Worm (Caenorhabditis elegans) whole organism, L3 larva: ENCODE results near the gene C54C6.11.

Experiments
- ZK546.5 ChIP-seq: sonication (generic microtip); optimal IDR thresholded peaks from 2 replicates; lab custom pipeline; 2017; ENCODE audit warnings: missing biosample characterization, missing genetic modification characterization
- ceh-16 ChIP-seq: sonication (generic microtip); optimal IDR thresholded peaks from 2 replicates; lab custom pipeline; 2017; ENCODE audit warnings: missing biosample characterization, missing genetic modification characterization
- ceh-9 ChIP-seq: sonication (generic microtip); optimal IDR thresholded peaks from 2 replicates; lab custom pipeline; 2018; ENCODE audit warnings: missing biosample characterization, missing genetic modification characterization
- daf-12 ChIP-seq: fragments of 150-350 bp; optimal IDR thresholded peaks from 2 replicates; lab custom pipeline; 2014; ENCODE audit warnings: missing biosample characterization, missing genetic modification reagents, missing genetic modification characterization
- egl-27 ChIP-seq: sonication (generic microtip); optimal IDR thresholded peaks from 4 replicates; lab custom pipeline; 2017; ENCODE audit warnings: missing biosample characterization, missing genetic modification reagents, missing genetic modification characterization
- egl-5 ChIP-seq: fragments of 150-350 bp; optimal IDR thresholded peaks from 2 replicates; lab custom pipeline; 2017; ENCODE audit warnings: missing biosample characterization, missing genetic modification reagents, missing genetic modification characterization, inconsistent platforms
- elt-1 ChIP-seq: fragments of 150-350 bp; optimal IDR thresholded peaks from 2 replicates; lab custom pipeline; 2014; ENCODE audit warnings: missing biosample characterization, missing genetic modification characterization
- elt-2 ChIP-seq: sonication (generic microtip); optimal IDR thresholded peaks from 2 replicates; lab custom pipeline; 2016; ENCODE audit warnings: missing genetic modification reagents, mild to moderate bottlenecking, missing genetic modification characterization, missing compliant biosample characterization
- fkh-2 ChIP-seq: fragments of 150-350 bp; optimal IDR thresholded peaks from 2 replicates; lab custom pipeline; 2014; ENCODE audit warnings: missing biosample characterization, missing genetic modification reagents, missing genetic modification characterization
- fos-1 ChIP-seq: fragments of 150-350 bp; optimal IDR thresholded peaks from 2 replicates; lab custom pipeline; 2014; ENCODE audit warnings: missing biosample characterization, missing genetic modification characterization
- hmg-11 ChIP-seq: sonication (generic microtip); optimal IDR thresholded peaks from 2 replicates; lab custom pipeline; 2016; ENCODE audit warnings: missing genetic modification characterization, missing compliant biosample characterization
- jun-1 ChIP-seq: fragments of 150-350 bp; optimal IDR thresholded peaks from 2 replicates; lab custom pipeline; 2014; ENCODE audit warnings: missing biosample characterization, missing genetic modification reagents, missing genetic modification characterization
- lin-15B ChIP-seq: fragments of 150-350 bp; optimal IDR thresholded peaks from 2 replicates; lab custom pipeline; 2014; ENCODE audit warnings: missing biosample characterization, missing genetic modification characterization
- lin-39 ChIP-seq: fragments of 150-350 bp; optimal IDR thresholded peaks from 2 replicates; lab custom pipeline; 2018; ENCODE audit warnings: missing biosample characterization, missing genetic modification reagents, missing genetic modification characterization
- lsy-12 ChIP-seq: sonication (generic microtip); optimal IDR thresholded peaks from 2 replicates; lab custom pipeline; 2016; ENCODE audit warnings: mild to moderate bottlenecking, missing genetic modification characterization, missing compliant biosample characterization
- mdl-1 ChIP-seq: fragments of 150-350 bp; optimal IDR thresholded peaks from 2 replicates; lab custom pipeline; 2014; ENCODE audit warnings: missing biosample characterization, missing genetic modification characterization
- mml-1 ChIP-seq: fragments of 150-350 bp; sonication (generic microtip); optimal IDR thresholded peaks from 3 replicates; lab custom pipeline; 2014; ENCODE audit warnings: missing biosample characterization, missing genetic modification characterization
- nfya-1 ChIP-seq: sonication (generic microtip); optimal IDR thresholded peaks from 2 replicates; lab custom pipeline; 2017; ENCODE audit warnings: missing genetic modification characterization, mild to moderate bottlenecking, missing compliant biosample characterization, antibody characterized with exemption, moderate library complexity; ENCODE audit not compliant: insufficient read depth
- nhr-11 ChIP-seq: fragments of 150-350 bp; optimal IDR thresholded peaks from 2 replicates; lab custom pipeline; 2014; ENCODE audit warnings: missing biosample characterization, missing genetic modification characterization
- nhr-23 ChIP-seq: fragments of 150-350 bp; optimal IDR thresholded peaks from 2 replicates; lab custom pipeline; 2014; ENCODE audit warnings: missing biosample characterization, missing genetic modification reagents, missing genetic modification characterization
- nhr-237 ChIP-seq: fragments of 150-350 bp; optimal IDR thresholded peaks from 2 replicates; lab custom pipeline; 2014; ENCODE audit warnings: missing biosample characterization, missing genetic modification characterization
- nhr-25 ChIP-seq: sonication (generic microtip); optimal IDR thresholded peaks from 2 replicates; lab custom pipeline; 2017; ENCODE audit warnings: missing biosample characterization, missing genetic modification characterization
- nhr-28 ChIP-seq: fragments of 150-350 bp; optimal IDR thresholded peaks from 2 replicates; lab custom pipeline; 2014; ENCODE audit warnings: missing biosample characterization, missing genetic modification characterization
- nhr-43 ChIP-seq: sonication (generic microtip); optimal IDR thresholded peaks from 2 replicates; lab custom pipeline; 2016; ENCODE audit warnings: mild to moderate bottlenecking, missing genetic modification characterization, missing compliant biosample characterization; ENCODE audit not compliant: poor library complexity, severe bottlenecking
- pha-4 ChIP-seq: fragments of 150-350 bp; optimal IDR thresholded peaks from 2 replicates; lab custom pipeline; 2014; ENCODE audit warnings: missing biosample characterization, missing genetic modification reagents, missing genetic modification characterization
- pqm-1 ChIP-seq: fragments of 150-350 bp; optimal IDR thresholded peaks from 2 replicates; lab custom pipeline; 2017; ENCODE audit warnings: missing biosample characterization, missing genetic modification characterization, inconsistent platforms
- sea-2 ChIP-seq: fragments of 150-350 bp; sonication (generic microtip); optimal IDR thresholded peaks from 4 replicates; lab custom pipeline; 2014; ENCODE audit warnings: missing biosample characterization, missing genetic modification reagents, missing genetic modification characterization
- skn-1 ChIP-seq: fragments of 150-350 bp; optimal IDR thresholded peaks from 2 replicates; lab custom pipeline; 2014; ENCODE audit warnings: missing biosample characterization, missing genetic modification characterization
- snpc-4 ChIP-seq: fragments of 150-350 bp; optimal IDR thresholded peaks from 2 replicates; lab custom pipeline; 2014; ENCODE audit warnings: missing biosample characterization, missing genetic modification characterization
- unc-39 ChIP-seq: sonication (generic microtip); optimal IDR thresholded peaks from 4 replicates; lab custom pipeline; 2017; ENCODE audit warnings: missing biosample characterization, missing genetic modification characterization
- ztf-11 ChIP-seq: fragments of 150-350 bp; optimal IDR thresholded peaks from 2 replicates; lab custom pipeline; 2014; ENCODE audit warnings: missing biosample characterization, missing genetic modification characterization
- ztf-4 ChIP-seq: fragments of 150-350 bp; optimal IDR thresholded peaks from 2 replicates; lab custom pipeline; 2014; ENCODE audit warnings: missing biosample characterization, missing genetic modification characterization

Gene C54C6.11

ce11 chrIII:3539499-3539898 lies 8.6 kb upstream of the C54C6.11 start:
- TF ChIP-seq snpc-4 (tag; lab: Kevin White, UChicago): no peak
- TF ChIP-seq nhr-43 (tag; lab: Kevin White, UChicago): no peak
- no peak for TF ChIP-seq mml-1 (tag; lab: Kevin White, UChicago)
- no peak for TF ChIP-seq ZK546.5 (tag; lab: Kevin White, UChicago)
- no peak for TF ChIP-seq elt-2 (tag; lab: Kevin White, UChicago)
- TF ChIP-seq, all 47 proteins: peak for 0

ce11 chrIII:3540424-3540823 lies 7.7 kb upstream of the C54C6.11 start:
- TF ChIP-seq elt-2 (tag; lab: Kevin White, UChicago) (peak; percentile 41), pqm-1 (tag; lab: Kevin White, UChicago) (peak; percentile 38), ceh-9 (no peak), lin-15B (peak; percentile 82), mdl-1 (tag; lab: Kevin White, UChicago) (no peak), daf-12 (no peak), hmg-11 (no peak), nfya-1 (tag; lab: Kevin White, UChicago) (peak; percentile 60), nhr-23 (tag; lab: Kevin White, UChicago) (peak; percentile 62), ceh-16 (no peak), nhr-28 (no peak), pha-4 (tag; lab: Kevin White, UChicago) (peak; percentile 92), egl-27 (tag; lab: Kevin White, UChicago) (no peak), snpc-4 (tag; lab: Kevin White, UChicago) (peak; percentile 35), nhr-43 (tag; lab: Kevin White, UChicago) (peak; percentile 46), nhr-11 (no peak), ztf-11 (tag; lab: Kevin White, UChicago) (no peak), nhr-25 (peak; percentile 40), mml-1 (tag; lab: Kevin White, UChicago) (no peak), jun-1 (tag; lab: Kevin White, UChicago) (peak; percentile 18), fkh-2 (tag; lab: Kevin White, UChicago) (no peak)
- TF ChIP-seq, all 47 proteins: peak for 10

ce11 chrIII:3541093-3541492 lies 7.0 kb upstream of the C54C6.11 start:
- no peak for TF ChIP-seq fkh-2 (tag; lab: Kevin White, UChicago)
- no peak for TF ChIP-seq nfya-1 (tag; lab: Kevin White, UChicago)
- no peak for TF ChIP-seq ZK546.5 (tag; lab: Kevin White, UChicago)
- TF ChIP-seq lin-39 (tag; lab: Kevin White, UChicago): no peak
- TF ChIP-seq ztf-11 (tag; lab: Kevin White, UChicago): no peak
- TF ChIP-seq elt-1 (tag; lab: Kevin White, UChicago): no peak
- TF ChIP-seq fos-1 (tag; lab: Kevin White, UChicago): no peak
- no peak for TF ChIP-seq nhr-43 (tag; lab: Kevin White, UChicago)

ce11 chrIII:3541539-3541938 lies 6.6 kb upstream of the C54C6.11 start, which contains the start of gene ben-1:
TSS of gene ben-1 (minus strand) at chrIII:3541639.
- TF ChIP-seq ztf-11 (tag; lab: Kevin White, UChicago): no peak
- TF ChIP-seq nhr-237 (tag; lab: Kevin White, UChicago): no peak
- no peak for TF ChIP-seq sea-2
- no peak for TF ChIP-seq fkh-2 (tag; lab: Kevin White, UChicago)
- TF ChIP-seq nhr-28: no peak
- no peak for TF ChIP-seq egl-27 (tag; lab: Kevin White, UChicago)
- no peak for TF ChIP-seq ceh-16
- TF ChIP-seq, all 47 proteins: peak for 0

ce11 chrIII:3542105-3542504 lies 6.0 kb upstream of the C54C6.11 start:
- TF ChIP-seq nfya-1 (tag; lab: Kevin White, UChicago) (peak; percentile 68), sea-2 (peak; percentile 0), hmg-11 (peak; percentile 38), ceh-16 (no peak), ztf-4 (no peak), lin-15B (peak; percentile 8), skn-1 (tag; lab: Kevin White, UChicago) (no peak), lin-39 (tag; lab: Kevin White, UChicago) (peak; percentile 62)

ce11 chrIII:3543071-3543470 lies 5.0 kb upstream of the C54C6.11 start:
- TF ChIP-seq egl-27 (tag; lab: Kevin White, UChicago): no peak
- no peak for TF ChIP-seq lsy-12 (tag; lab: Kevin White, UChicago)
- TF ChIP-seq lin-39 (tag; lab: Kevin White, UChicago): peak; percentile 3
- no peak for TF ChIP-seq hmg-11
- TF ChIP-seq egl-5 (tag; lab: Kevin White, UChicago): no peak
- TF ChIP-seq pqm-1 (tag; lab: Kevin White, UChicago): no peak
- TF ChIP-seq jun-1 (tag; lab: Kevin White, UChicago): no peak
- TF ChIP-seq unc-39: no peak
- no peak for TF ChIP-seq nhr-11
- TF ChIP-seq, all 47 proteins: peak for 1
